Fruit fly (Drosophila melanogaster): Measurements from ENCODE around the gene pb.

pb gene

dm6 chr3R:6672303-6673007 is 69.4 kb downstream of the pb start (continued):
- TF ChIP-seq CG11456 (GFP tag; IDR thresholded peaks at IDR 0.05) = no peak
- no peak for TF ChIP-seq CG6272 (GFP tag; IDR thresholded peaks at IDR 0.05)
- TF ChIP-seq CG12299 (tag; optimal IDR thresholded peaks at IDR 0.05) = no peak
- TF ChIP-seq en (GFP tag; optimal IDR thresholded peaks at IDR 0.05) = no peak
- TF ChIP-seq unc-4 (GFP tag; IDR thresholded peaks at IDR 0.05; ENCODE audit: partially characterized antibody) = 0 out of 2 replicates have a peak, but pooled peaks have one; percentile 26
- TF ChIP-seq D19A (tag; optimal IDR thresholded peaks at IDR 0.05) = no peak
- no peak for TF ChIP-seq Adf1 (GFP tag; IDR thresholded peaks at IDR 0.05)
- no peak for TF ChIP-seq kay (GFP tag; optimal IDR thresholded peaks at IDR 0.05)
- no peak for TF ChIP-seq chm (GFP tag; IDR thresholded peaks at IDR 0.05)
- TF ChIP-seq CG32772 (GFP tag; IDR thresholded peaks at IDR 0.05) = no peak
- no peak for TF ChIP-seq CG18599 (GFP tag; optimal IDR thresholded peaks at IDR 0.05)
- no peak; the same call in 1 of the 2 replicates for TF ChIP-seq Ptx1 (GFP tag; IDR thresholded peaks at IDR 0.05)
- no peak for TF ChIP-seq CG17802 (tag; optimal IDR thresholded peaks at IDR 0.05)
- no peak for TF ChIP-seq disco-r (GFP tag; optimal IDR thresholded peaks at IDR 0.05)
- 0 out of 3 replicates have a peak, but pooled peaks have one; percentile 68 for TF ChIP-seq CG2199 (GFP tag; IDR thresholded peaks at IDR 0.05)
- TF ChIP-seq Dll (GFP tag; IDR thresholded peaks at IDR 0.05; ENCODE audit: partially characterized antibody) = peak; percentile 64; the same call in 1 of the 4 replicates
- peak; percentile 4 for TF ChIP-seq CG16815 (GFP tag; optimal IDR thresholded peaks at IDR 0.05)
- peak; percentile 31; the same call in 1 of the 3 replicates for TF ChIP-seq Opbp (GFP tag; IDR thresholded peaks at IDR 0.05; ENCODE audit: partially characterized antibody)
- TF ChIP-seq Xrp1 (GFP tag; IDR thresholded peaks at IDR 0.05) = no peak
- TF ChIP-seq chif (GFP tag; optimal IDR thresholded peaks at IDR 0.05) = peak in 1 of 2 experiments; percentile 4
- TF ChIP-seq CG10267 (tag; optimal IDR thresholded peaks at IDR 0.05) = peak; percentile 10
- no peak for TF ChIP-seq pum (GFP tag; optimal IDR thresholded peaks at IDR 0.05)
- no peak for TF ChIP-seq CG13287 (GFP tag; IDR thresholded peaks at IDR 0.05; ENCODE audit: partially characterized antibody)
- no peak for TF ChIP-seq ara (GFP tag; IDR thresholded peaks at IDR 0.05)
- no peak for TF ChIP-seq h (optimal IDR thresholded peaks at IDR 0.05)
- TF ChIP-seq lab (GFP tag; optimal IDR thresholded peaks at IDR 0.05) = no peak
- no peak for TF ChIP-seq CG18619 (GFP tag; optimal IDR thresholded peaks at IDR 0.05)
- TF ChIP-seq CG7839 (tag; optimal IDR thresholded peaks at IDR 0.05) = no peak
- TF ChIP-seq maf-S (GFP tag; optimal IDR thresholded peaks at IDR 0.05) = no peak
- TF ChIP-seq ato (GFP tag; IDR thresholded peaks at IDR 0.05; ENCODE audit: partially characterized antibody) = peak; percentile 21; the same call in 1 of the 2 replicates
- no peak for TF ChIP-seq Elba2 (GFP tag; optimal IDR thresholded peaks at IDR 0.05)
- TF ChIP-seq Sox102F (GFP tag; optimal IDR thresholded peaks at IDR 0.05) = no peak
- TF ChIP-seq nerfin-2 (GFP tag; IDR thresholded peaks at IDR 0.05; ENCODE audit: partially characterized antibody) = peak; percentile 45; the same call in 1 of the 2 replicates
- TF ChIP-seq trh (GFP tag; optimal IDR thresholded peaks at IDR 0.05) = no peak
- TF ChIP-seq emc (GFP tag; optimal IDR thresholded peaks at IDR 0.05) = no peak
- peak; percentile 49 for TF ChIP-seq CG7556 (GFP tag; optimal IDR thresholded peaks at IDR 0.05)
- no peak for TF ChIP-seq NC2α (GFP tag; optimal IDR thresholded peaks at IDR 0.05)
- peak; percentile 59; the same call in 2 of the 3 replicates for TF ChIP-seq CG7963 (GFP tag; IDR thresholded peaks at IDR 0.05; ENCODE audit: partially characterized antibody)
- TF ChIP-seq ewg (GFP tag; optimal IDR thresholded peaks at IDR 0.05) = no peak
- peak; percentile 67 for TF ChIP-seq CG14860 (GFP tag; IDR thresholded peaks at IDR 0.05; ENCODE audit: partially characterized antibody)

All from whole organism, embryonic.